Fruit fly (Drosophila melanogaster) whole organism, embryonic: Measurements from ENCODE around the gene Spt6.

Experiments used
- CG14667 ChIP-seq: fragments of 200-800 bp; sonication (Bioruptor generic); IDR thresholded peaks from 2 replicates; pipeline ENCODE4 v1.3.6; 2022; ENCODE audit warnings: missing biosample characterization, missing genetic modification characterization
- fd64A ChIP-seq: fragments of 200-800 bp; sonication (Bioruptor generic); optimal IDR thresholded peaks from 3 replicates; lab custom pipeline; 2018; ENCODE audit warnings: missing biosample characterization, mild to moderate bottlenecking, missing genetic modification characterization
- fru ChIP-seq: fragments of >200 bp; optimal IDR thresholded peaks from 2 replicates; lab custom pipeline; 2017

DNA sequence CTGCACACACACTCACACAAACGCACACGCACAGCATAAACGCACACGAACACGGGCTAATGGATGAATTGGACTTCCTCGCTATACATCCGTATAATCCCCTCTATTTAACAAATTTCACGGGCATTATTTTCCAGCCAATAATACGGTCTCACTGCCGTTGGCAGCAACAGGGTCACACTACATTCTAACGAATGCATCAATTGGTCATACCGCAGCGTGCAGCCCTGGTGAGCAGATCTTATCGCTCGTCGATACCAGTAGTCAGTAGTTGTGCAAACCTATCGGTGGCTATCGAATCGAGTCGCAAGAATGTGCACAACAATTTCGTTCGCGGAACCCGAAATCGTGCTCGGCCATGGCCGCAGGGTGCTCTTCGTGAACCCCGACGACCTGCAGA is 20.2 kb downstream of the Spt6 start, which contains the start of the genes Top3beta and wuho:
- TF ChIP-seq fd64A (GFP tag; lab: Kevin White, UChicago): no peak
- no peak for TF ChIP-seq fru
- no peak for TF ChIP-seq CG14667 (GFP tag; lab: Robert Waterston, UW)
